Worm (Caenorhabditis elegans): Measurements from ENCODE around the gene R08A2.5.
A peak's percentile ranks its signal among the peaks of the same experiment; 100 is the strongest.

The R08A2.5 gene

DNA sequence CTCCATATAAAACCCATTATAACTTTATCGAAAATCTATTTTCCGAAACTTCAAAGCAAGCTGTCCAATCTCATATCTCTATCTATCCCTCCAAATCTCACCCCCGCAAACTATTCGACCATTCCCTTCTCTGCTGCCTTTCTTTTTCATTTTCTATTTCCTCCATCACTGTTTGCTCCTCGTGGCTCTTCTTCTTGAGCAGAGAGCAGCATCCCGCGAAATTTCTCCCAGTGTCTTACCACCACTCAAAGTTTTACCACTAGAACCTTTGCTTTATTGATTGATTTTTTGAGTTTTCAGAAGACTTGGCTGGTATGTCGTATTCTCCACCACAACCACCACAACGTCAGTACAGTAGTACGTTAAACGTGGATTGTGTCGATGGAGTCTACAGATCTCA is 16.9 kb downstream of the R08A2.5 start, which contains the start of gene oig-3:
Gene oig-3, plus strand, starts transcription at position 301 of the 400 bp plus-strand sequence.
- TF ChIP-seq lin-11 (tag; optimal IDR thresholded peaks at IDR 0.05) (no peak), lim-6 (tag; optimal IDR thresholded peaks at IDR 0.05) (no peak), unc-55 (GFP tag; optimal IDR thresholded peaks at IDR 0.05) (no peak), elt-4 (tag; optimal IDR thresholded peaks at IDR 0.05) (no peak), syd-9 (tag; optimal IDR thresholded peaks at IDR 0.05) (no peak), tbx-2 (tag; optimal IDR thresholded peaks at IDR 0.05) (no peak), pros-1 (tag; optimal IDR thresholded peaks at IDR 0.05) (no peak), unc-86 (tag; optimal IDR thresholded peaks at IDR 0.05) (no peak), ceh-24 (tag; optimal IDR thresholded peaks at IDR 0.05) (no peak), unc-3 (GFP tag; conservative IDR thresholded peaks at IDR 0.05) (no peak), unc-3 (tag; optimal IDR thresholded peaks at IDR 0.05) (no peak), fkh-10 (GFP tag; optimal IDR thresholded peaks at IDR 0.05) (no peak), ceh-19 (GFP tag; optimal IDR thresholded peaks at IDR 0.05) (no peak)

DNA sequence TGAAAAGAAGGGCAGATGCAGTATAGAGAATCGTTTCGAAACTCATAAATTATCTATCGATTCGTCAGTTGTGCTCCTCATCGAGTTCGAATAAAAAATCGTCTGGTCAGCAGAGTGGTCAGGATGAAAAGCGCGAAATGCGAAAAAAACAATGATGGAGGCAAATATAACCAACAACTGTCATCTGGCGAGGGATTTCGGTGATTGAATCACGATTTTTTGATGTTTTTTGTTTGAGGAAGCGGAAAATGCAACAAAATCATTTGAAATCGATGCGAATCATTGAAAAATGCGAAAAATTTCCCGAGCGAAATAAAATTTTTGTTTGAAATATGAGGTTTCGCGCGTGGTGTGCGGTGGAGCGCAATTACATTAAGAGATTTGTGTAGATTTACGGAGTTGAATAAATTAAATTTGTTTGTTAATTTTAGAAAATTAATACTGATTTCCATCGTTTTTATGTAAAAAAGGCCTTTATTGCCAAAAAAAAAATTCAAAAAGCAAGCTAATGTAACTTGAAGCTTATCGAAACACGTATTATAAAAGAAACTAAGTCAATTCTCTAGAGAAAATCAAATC is 21.9 kb downstream of the R08A2.5 start, which contains the start of gene unc-61:
Gene unc-61, minus strand, starts transcription at position 51 of the 579 bp plus-strand sequence.
- TF ChIP-seq ttx-3 (tag; optimal IDR thresholded peaks at IDR 0.05): no peak
- TF ChIP-seq dve-1 (tag; optimal IDR thresholded peaks at IDR 0.05): no peak
- TF ChIP-seq tbx-2 (tag; optimal IDR thresholded peaks at IDR 0.05): no peak
- TF ChIP-seq K02D7.2 (tag; optimal IDR thresholded peaks at IDR 0.05): no peak
- TF ChIP-seq nhr-232 (tag; optimal IDR thresholded peaks at IDR 0.05): no peak
- peak; percentile 90 for TF ChIP-seq unc-42 (tag; optimal IDR thresholded peaks at IDR 0.05)
- no peak for TF ChIP-seq hlh-6 (tag; optimal IDR thresholded peaks at IDR 0.05)
- no peak for TF ChIP-seq madf-2 (tag; optimal IDR thresholded peaks at IDR 0.05)
- no peak for TF ChIP-seq ceh-22 (tag; optimal IDR thresholded peaks at IDR 0.05)

DNA sequence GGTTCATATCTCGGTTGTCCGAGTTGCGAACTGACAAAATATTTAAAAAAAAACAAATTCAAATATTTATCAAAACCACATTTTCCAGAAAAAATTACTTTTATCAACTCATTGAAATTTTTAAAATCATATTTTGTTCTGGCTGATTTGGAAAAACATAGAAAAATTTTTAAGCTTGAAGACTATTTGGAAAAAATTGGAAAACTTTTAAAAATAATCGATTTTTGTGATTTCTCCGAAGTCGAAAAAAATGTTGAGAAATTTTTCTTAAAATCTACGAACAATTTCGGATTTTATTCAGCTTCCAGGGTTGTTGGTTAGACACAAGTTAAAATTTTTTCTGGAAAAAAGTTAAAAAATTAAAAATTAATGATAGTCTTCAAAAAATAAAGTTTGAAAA is 24.4 kb downstream of the R08A2.5 start, which contains the start of gene Y50E8A.5:
Gene Y50E8A.5, minus strand, starts transcription at position 101 of the 400 bp plus-strand sequence.
- TF ChIP-seq ahr-1 (tag; optimal IDR thresholded peaks at IDR 0.05) (no peak), unc-42 (tag; optimal IDR thresholded peaks at IDR 0.05) (no peak)

DNA sequence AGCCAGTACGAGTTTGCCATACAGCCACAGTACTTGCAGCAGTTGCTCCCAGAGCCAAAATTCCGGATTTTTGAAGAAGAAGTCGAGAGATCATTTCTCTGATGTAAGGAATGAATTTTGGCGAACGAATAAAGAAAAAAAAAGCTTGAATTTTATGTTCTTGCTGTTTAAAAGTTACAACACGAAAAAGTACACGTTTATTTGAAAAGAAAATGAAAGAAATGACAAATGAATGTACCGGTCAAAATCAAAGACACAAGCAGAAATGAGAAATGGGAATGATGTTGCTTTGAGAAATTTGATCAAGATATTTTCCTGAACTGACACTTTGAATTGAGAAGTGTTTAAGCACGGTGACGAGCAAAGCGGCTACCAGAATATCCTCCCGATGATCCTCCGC is 28.8 kb downstream of the R08A2.5 start, which contains the start of gene Y50E8A.6:
Gene Y50E8A.6, minus strand, starts transcription at position 101 of the 400 bp plus-strand sequence.
- TF ChIP-seq K09A11.1 (tag; optimal IDR thresholded peaks at IDR 0.05; ENCODE audit: insufficient read depth) (no peak), elt-2 (tag; optimal IDR thresholded peaks at IDR 0.05) (no peak), sox-4 (tag; optimal IDR thresholded peaks at IDR 0.05) (no peak), pqm-1 (tag; optimal IDR thresholded peaks at IDR 0.05) (no peak), hlh-30 (tag; optimal IDR thresholded peaks at IDR 0.05; ENCODE audit: insufficient read depth) (no peak), zip-5 (tag; optimal IDR thresholded peaks at IDR 0.05) (no peak), elt-4 (tag; optimal IDR thresholded peaks at IDR 0.05) (no peak), hlh-15 (tag; optimal IDR thresholded peaks at IDR 0.05) (no peak), mec-3 (tag; optimal IDR thresholded peaks at IDR 0.05; ENCODE audit: borderline replicate concordance) (no peak), dve-1 (tag; optimal IDR thresholded peaks at IDR 0.05) (no peak), ceh-30 (tag; optimal IDR thresholded peaks at IDR 0.05) (no peak), T23F11.4 (GFP tag; optimal IDR thresholded peaks at IDR 0.05) (no peak), ceh-2 (tag; optimal IDR thresholded peaks at IDR 0.05) (no peak), sdc-2 (tag; optimal IDR thresholded peaks at IDR 0.05) (no peak), ceh-9 (tag; optimal IDR thresholded peaks at IDR 0.05) (no peak)

DNA sequence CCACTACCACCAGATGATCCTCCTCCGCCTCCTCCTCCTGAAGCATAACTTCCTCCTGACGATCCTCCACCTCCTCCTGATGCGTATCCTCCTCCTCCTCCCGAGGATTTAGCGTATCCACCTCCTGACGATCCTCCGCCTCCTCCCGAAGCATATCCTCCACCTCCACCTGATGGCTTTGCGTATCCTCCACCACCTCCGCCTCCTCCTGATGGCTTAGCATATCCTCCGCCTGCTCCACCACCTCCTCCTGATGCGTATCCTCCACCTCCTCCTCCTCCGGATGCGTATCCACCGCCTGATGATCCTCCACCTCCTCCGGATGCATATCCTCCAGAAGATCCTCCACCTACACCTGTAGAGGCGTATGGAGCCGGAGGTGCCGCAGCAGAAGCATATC is 32.4 kb downstream of the R08A2.5 start:
- TF ChIP-seq pqm-1 (tag; optimal IDR thresholded peaks at IDR 0.05): no peak
- no peak for TF ChIP-seq T23F11.4 (GFP tag; optimal IDR thresholded peaks at IDR 0.05)
- TF ChIP-seq sox-2 (GFP tag; IDR thresholded peaks at IDR 0.05): no peak
- peak; percentile 2 for TF ChIP-seq dve-1 (tag; optimal IDR thresholded peaks at IDR 0.05)
- TF ChIP-seq pha-2 (tag; optimal IDR thresholded peaks at IDR 0.05): no peak
- no peak for TF ChIP-seq C38D4.7 (GFP tag; optimal IDR thresholded peaks at IDR 0.05)
- no peak for TF ChIP-seq ceh-31 (tag; optimal IDR thresholded peaks at IDR 0.05)
- no peak for TF ChIP-seq hlh-8 (tag; optimal IDR thresholded peaks at IDR 0.05)
